Fruit fly (Drosophila melanogaster): ENCODE measurements around the gene CG5078.

The CG5078 gene

DNA sequence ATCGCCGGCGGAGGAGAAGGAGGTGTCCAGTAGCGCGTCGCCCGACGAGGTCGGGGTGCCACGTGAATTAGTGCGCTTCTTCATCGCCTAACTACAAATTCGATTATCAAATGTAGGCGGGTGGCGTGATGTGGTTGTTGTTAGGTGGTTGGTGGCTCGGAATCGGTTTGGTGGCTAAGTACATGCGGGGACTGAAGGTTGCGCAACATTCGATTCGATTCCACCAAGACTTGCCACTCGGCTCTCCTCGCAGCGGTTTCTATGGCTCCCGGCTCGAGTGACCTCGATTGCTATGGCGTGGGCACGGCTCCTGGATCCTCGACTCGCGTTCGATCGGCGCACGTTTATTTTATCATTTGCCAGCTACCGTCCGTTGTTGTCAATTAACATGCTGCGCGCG lies 19.9 kb downstream of the CG5078 start:
- no peak for TF ChIP-seq B-H1 (GFP tag; IDR thresholded peaks at IDR 0.05)
- no peak for TF ChIP-seq gcm2 (GFP tag; optimal IDR thresholded peaks at IDR 0.05)
- TF ChIP-seq cato (GFP tag; optimal IDR thresholded peaks at IDR 0.05; ENCODE audit: borderline replicate concordance) = no peak
- no peak for TF ChIP-seq en (GFP tag; optimal IDR thresholded peaks at IDR 0.05)
- TF ChIP-seq BtbVII (GFP tag; optimal IDR thresholded peaks at IDR 0.05) = no peak
- no peak for TF ChIP-seq CG14050 (GFP tag; IDR thresholded peaks at IDR 0.05)
- TF ChIP-seq CG13287 (GFP tag; IDR thresholded peaks at IDR 0.05; ENCODE audit: partially characterized antibody) = peak; percentile 17; the same call in 1 of the 2 replicates
- TF ChIP-seq CG33213 (GFP tag; optimal IDR thresholded peaks at IDR 0.05) = no peak
- no peak for TF ChIP-seq ap (GFP tag; IDR thresholded peaks at IDR 0.05)
- TF ChIP-seq ara (GFP tag; IDR thresholded peaks at IDR 0.05) = no peak
- no peak for TF ChIP-seq CG4707 (GFP tag; optimal IDR thresholded peaks at IDR 0.05)
- TF ChIP-seq bsh (GFP tag; optimal IDR thresholded peaks at IDR 0.05) = no peak
- no peak for TF ChIP-seq lbe (GFP tag; optimal IDR thresholded peaks at IDR 0.05)
- TF ChIP-seq CG11560 (tag; IDR thresholded peaks at IDR 0.05) = no peak
- no peak for TF ChIP-seq Dek (tag; optimal IDR thresholded peaks at IDR 0.05)
- TF ChIP-seq kah (GFP tag; optimal IDR thresholded peaks at IDR 0.05) = no peak
- no peak for TF ChIP-seq Ptx1 (GFP tag; IDR thresholded peaks at IDR 0.05)
- no peak for TF ChIP-seq gsb (GFP tag; IDR thresholded peaks at IDR 0.05)
- no peak for TF ChIP-seq Hr51 (GFP tag; optimal IDR thresholded peaks at IDR 0.05)
- TF ChIP-seq CG42726 (GFP tag; IDR thresholded peaks at IDR 0.05; ENCODE audit: partially characterized antibody) = 0 out of 2 replicates have a peak, but pooled peaks have one; percentile 13
- TF ChIP-seq wor (GFP tag; IDR thresholded peaks at IDR 0.05) = no peak
- TF ChIP-seq Oli (tag; optimal IDR thresholded peaks at IDR 0.05) = no peak
- TF ChIP-seq CG10543 (GFP tag; optimal IDR thresholded peaks at IDR 0.05) = no peak
- no peak for TF ChIP-seq CG7839 (tag; optimal IDR thresholded peaks at IDR 0.05)
- TF ChIP-seq HmgZ (tag; optimal IDR thresholded peaks at IDR 0.05) = no peak
- no peak for TF ChIP-seq CG18619 (GFP tag; optimal IDR thresholded peaks at IDR 0.05)
- no peak for TF ChIP-seq CG2199 (GFP tag; IDR thresholded peaks at IDR 0.05)
- no peak for TF ChIP-seq Ada2b (GFP tag; IDR thresholded peaks at IDR 0.05)
- TF ChIP-seq mam (GFP tag; optimal IDR thresholded peaks at IDR 0.05) = no peak
- no peak for TF ChIP-seq CG11696 (GFP tag; IDR thresholded peaks at IDR 0.05)
- TF ChIP-seq Dip3 (GFP tag; optimal IDR thresholded peaks at IDR 0.05) = no peak
- no peak for TF ChIP-seq CG9437 (GFP tag; optimal IDR thresholded peaks at IDR 0.05)
- TF ChIP-seq twi (tag; optimal IDR thresholded peaks at IDR 0.05) = no peak
- TF ChIP-seq odd (GFP tag; optimal IDR thresholded peaks at IDR 0.05) = no peak
- no peak for TF ChIP-seq Rx (GFP tag; IDR thresholded peaks at IDR 0.05)
- no peak for TF ChIP-seq CG7963 (GFP tag; IDR thresholded peaks at IDR 0.05; ENCODE audit: partially characterized antibody)
- TF ChIP-seq NfI (GFP tag; optimal IDR thresholded peaks at IDR 0.05) = no peak
- TF ChIP-seq pum (GFP tag; optimal IDR thresholded peaks at IDR 0.05) = no peak
- TF ChIP-seq CG16815 (GFP tag; optimal IDR thresholded peaks at IDR 0.05) = no peak
- TF ChIP-seq Dll (GFP tag; IDR thresholded peaks at IDR 0.05; ENCODE audit: partially characterized antibody) = 0 out of 4 replicates have a peak, but pooled peaks have one; percentile 11
- TF ChIP-seq Bgb (GFP tag; IDR thresholded peaks at IDR 0.05; ENCODE audit: partially characterized antibody) = peak; percentile 28; the same call in 1 of the 2 replicates
- TF ChIP-seq Tbp (GFP tag; optimal IDR thresholded peaks at IDR 0.05) = no peak
- TF ChIP-seq btn (GFP tag; optimal IDR thresholded peaks at IDR 0.05) = no peak
- TF ChIP-seq Pdp1 (GFP tag; optimal IDR thresholded peaks at IDR 0.05) = peak in 1 of 2 experiments; percentile 99
- TF ChIP-seq tna (GFP tag; IDR thresholded peaks at IDR 0.05; ENCODE audit: partially characterized antibody) = peak; percentile 42; the same call in 1 of the 2 replicates
- TF ChIP-seq ftz-f1 (GFP tag; optimal IDR thresholded peaks at IDR 0.05) = no peak
- TF ChIP-seq sc (optimal IDR thresholded peaks at IDR 0.05) = no peak
- no peak for TF ChIP-seq sc (GFP tag; optimal IDR thresholded peaks at IDR 0.05)
- no peak for TF ChIP-seq CG6683 (GFP tag; optimal IDR thresholded peaks at IDR 0.05)
- no peak for TF ChIP-seq Xbp1 (GFP tag; optimal IDR thresholded peaks at IDR 0.05)
- no peak for TF ChIP-seq sqz (GFP tag; optimal IDR thresholded peaks at IDR 0.05)
